Worm (Caenorhabditis elegans): Measurements from ENCODE around the gene ZK1010.4.

- TF ChIP-seq elt-1 (tag; optimal IDR thresholded peaks at IDR 0.05) = no peak
- TF ChIP-seq elt-3 (tag; optimal IDR thresholded peaks at IDR 0.05) = no peak
- no peak for TF ChIP-seq unc-39 (tag; optimal IDR thresholded peaks at IDR 0.05)
- TF ChIP-seq ztf-11 (tag; optimal IDR thresholded peaks at IDR 0.05) = no peak
- TF ChIP-seq zag-1 (tag; optimal IDR thresholded peaks at IDR 0.05) = no peak
- TF ChIP-seq nhr-77 (tag; optimal IDR thresholded peaks at IDR 0.05) = no peak
Measured at ce11 chrIII:12993055-12993454, 12.2 kb downstream of the ZK1010.4 start.

All from whole organism, L2 larva.